Worm (Caenorhabditis elegans): ENCODE measurements around the gene C48B4.3.

Gene C48B4.3

ce11 chrIII:9620148-9620547, 38.0 kb upstream of the C48B4.3 start (continued):
- TF ChIP-seq tbx-2 (tag; optimal IDR thresholded peaks at IDR 0.05) (peak; percentile 36), nhr-71 (tag; optimal IDR thresholded peaks at IDR 0.05) (peak; percentile 83), fkh-4 (tag; optimal IDR thresholded peaks at IDR 0.05; ENCODE audit: borderline replicate concordance) (no peak), egl-27 (tag; optimal IDR thresholded peaks at IDR 0.05) (no peak), blmp-1 (tag; optimal IDR thresholded peaks at IDR 0.05) (peak; percentile 74), nhr-12 (tag; optimal IDR thresholded peaks at IDR 0.05) (no peak), efl-3 (GFP tag; optimal IDR thresholded peaks at IDR 0.05) (no peak), xbp-1 (tag; optimal IDR thresholded peaks at IDR 0.05) (peak; percentile 20), unc-62 (GFP tag; optimal IDR thresholded peaks at IDR 0.05) (no peak), mdl-1 (tag; optimal IDR thresholded peaks at IDR 0.05) (peak in 1 of 2 experiments; percentile 46), nhr-47 (tag; optimal IDR thresholded peaks at IDR 0.05) (peak; percentile 30), dpl-1 (GFP tag; optimal IDR thresholded peaks at IDR 0.05) (peak in 2 of 3 experiments; percentile 8 to 22), mef-2 (tag; optimal IDR thresholded peaks at IDR 0.05) (no peak), pag-3 (tag; optimal IDR thresholded peaks at IDR 0.05; ENCODE audit: borderline replicate concordance, insufficient read depth) (no peak), aly-2 (tag; optimal IDR thresholded peaks at IDR 0.05) (no peak), sptf-1 (tag; optimal IDR thresholded peaks at IDR 0.05) (no peak), nhr-90 (tag; optimal IDR thresholded peaks at IDR 0.05; ENCODE audit: poor library complexity) (peak; percentile 18), ceh-63 (GFP tag; optimal IDR thresholded peaks at IDR 0.05) (no peak), ztf-11 (tag; optimal IDR thresholded peaks at IDR 0.05) (no peak), pqm-1 (tag; optimal IDR thresholded peaks at IDR 0.05) (no peak), nhr-11 (tag; optimal IDR thresholded peaks at IDR 0.05) (no peak), lin-13 (GFP tag; optimal IDR thresholded peaks at IDR 0.05) (peak; percentile 57), dsc-1 (tag; optimal IDR thresholded peaks at IDR 0.05) (peak; percentile 87), tlp-1 (tag; optimal IDR thresholded peaks at IDR 0.05) (no peak), lin-35 (GFP tag; optimal IDR thresholded peaks at IDR 0.05) (peak; percentile 28 to 32), grh-1 (GFP tag; IDR thresholded peaks at IDR 0.05) (no peak), isw-1 (GFP tag; IDR thresholded peaks at IDR 0.05) (no peak), nhr-237 (tag; optimal IDR thresholded peaks at IDR 0.05) (no peak), efl-1 (optimal IDR thresholded peaks at IDR 0.05) (peak; percentile 27 to 37), efl-1 (GFP tag; optimal IDR thresholded peaks at IDR 0.05 in 1 of 2) (peak; percentile 22 to 91), Y116A8C.19 (tag; optimal IDR thresholded peaks at IDR 0.05; ENCODE audit: borderline replicate concordance) (no peak), egl-13 (tag; optimal IDR thresholded peaks at IDR 0.05) (no peak), snu-23 (GFP tag; optimal IDR thresholded peaks at IDR 0.05) (peak; percentile 69), mep-1 (tag; optimal IDR thresholded peaks at IDR 0.05) (peak; percentile 31), unc-30 (tag; optimal IDR thresholded peaks at IDR 0.05) (no peak), swsn-7 (tag; optimal IDR thresholded peaks at IDR 0.05) (peak; percentile 32), ceh-88 (GFP tag; IDR thresholded peaks at IDR 0.05) (no peak), lir-3 (tag; optimal IDR thresholded peaks at IDR 0.05; ENCODE audit: poor library complexity) (no peak), nhr-20 (tag; optimal IDR thresholded peaks at IDR 0.05) (peak; percentile 43), fkh-10 (GFP tag; optimal IDR thresholded peaks at IDR 0.05) (no peak), nhr-28 (tag; optimal IDR thresholded peaks at IDR 0.05) (no peak), hlh-4 (tag; optimal IDR thresholded peaks at IDR 0.05) (no peak), mab-9 (GFP tag; IDR thresholded peaks at IDR 0.05) (peak; percentile 29; the same call in 1 of the 2 replicates), elt-3 (tag; optimal IDR thresholded peaks at IDR 0.05) (no peak), lin-39 (tag; optimal IDR thresholded peaks at IDR 0.05) (no peak), skn-1 (tag; optimal IDR thresholded peaks at IDR 0.05) (no peak), ceh-82 (tag; optimal IDR thresholded peaks at IDR 0.05) (no peak), hlh-17 (GFP tag; optimal IDR thresholded peaks at IDR 0.05; ENCODE audit: borderline replicate concordance) (no peak)

Data from whole organism, L1 larva.